Worm (Caenorhabditis elegans) whole organism, L3 larva: Measurements from ENCODE around the gene mog-5.

Source experiments
- R02D3.7 ChIP-seq: fragments of 150-350 bp; optimal IDR thresholded peaks from 2 replicates; lab custom pipeline; 2014; ENCODE audit warnings: missing biosample characterization, missing genetic modification characterization
- ZK546.5 ChIP-seq: sonication (generic microtip); optimal IDR thresholded peaks from 2 replicates; lab custom pipeline; 2017; ENCODE audit warnings: missing biosample characterization, missing genetic modification characterization
- ama-1 ChIP-seq: fragments of 150-350 bp; optimal IDR thresholded peaks from 2 replicates; lab custom pipeline; 2018
- ceh-16 ChIP-seq: sonication (generic microtip); optimal IDR thresholded peaks from 2 replicates; lab custom pipeline; 2017; ENCODE audit warnings: missing biosample characterization, missing genetic modification characterization
- ceh-28 ChIP-seq: fragments of 150-350 bp; optimal IDR thresholded peaks from 2 replicates; lab custom pipeline; 2014; ENCODE audit warnings: missing biosample characterization, missing genetic modification reagents, missing genetic modification characterization
- ceh-82 ChIP-seq: fragments of 150-350 bp; optimal IDR thresholded peaks from 2 replicates; lab custom pipeline; 2014; ENCODE audit warnings: missing biosample characterization, missing genetic modification characterization
- ceh-9 ChIP-seq: sonication (generic microtip); optimal IDR thresholded peaks from 2 replicates; lab custom pipeline; 2018; ENCODE audit warnings: missing biosample characterization, missing genetic modification characterization
- daf-12 ChIP-seq: fragments of 150-350 bp; optimal IDR thresholded peaks from 2 replicates; lab custom pipeline; 2014; ENCODE audit warnings: missing biosample characterization, missing genetic modification reagents, missing genetic modification characterization
- egl-27 ChIP-seq: sonication (generic microtip); optimal IDR thresholded peaks from 4 replicates; lab custom pipeline; 2017; ENCODE audit warnings: missing biosample characterization, missing genetic modification reagents, missing genetic modification characterization
- egl-5 ChIP-seq: fragments of 150-350 bp; optimal IDR thresholded peaks from 2 replicates; lab custom pipeline; 2017; ENCODE audit warnings: missing biosample characterization, missing genetic modification reagents, missing genetic modification characterization, inconsistent platforms
- elt-1 ChIP-seq: fragments of 150-350 bp; optimal IDR thresholded peaks from 2 replicates; lab custom pipeline; 2014; ENCODE audit warnings: missing biosample characterization, missing genetic modification characterization
- elt-2 ChIP-seq: sonication (generic microtip); optimal IDR thresholded peaks from 2 replicates; lab custom pipeline; 2016; ENCODE audit warnings: missing genetic modification reagents, mild to moderate bottlenecking, missing genetic modification characterization, missing compliant biosample characterization
- elt-3 ChIP-seq, 3 experiments: fragments of 150-350 bp in 1 of 3; sonication (generic microtip) in 2 of 3; optimal IDR thresholded peaks; 2 replicates in 2 of 3; 4 replicates in 1 of 3; lab custom pipeline; 2014 to 2017; ENCODE audit warnings: missing biosample characterization in 3 of 3, missing genetic modification characterization in 3 of 3
- fkh-10 ChIP-seq: sonication (generic microtip); optimal IDR thresholded peaks from 2 replicates; lab custom pipeline; 2017; ENCODE audit warnings: missing biosample characterization, missing genetic modification reagents, missing genetic modification characterization
- fkh-2 ChIP-seq: fragments of 150-350 bp; optimal IDR thresholded peaks from 2 replicates; lab custom pipeline; 2014; ENCODE audit warnings: missing biosample characterization, missing genetic modification reagents, missing genetic modification characterization
- fos-1 ChIP-seq: fragments of 150-350 bp; optimal IDR thresholded peaks from 2 replicates; lab custom pipeline; 2014; ENCODE audit warnings: missing biosample characterization, missing genetic modification characterization
- hmg-11 ChIP-seq: sonication (generic microtip); optimal IDR thresholded peaks from 2 replicates; lab custom pipeline; 2016; ENCODE audit warnings: missing genetic modification characterization, missing compliant biosample characterization
- jun-1 ChIP-seq: fragments of 150-350 bp; optimal IDR thresholded peaks from 2 replicates; lab custom pipeline; 2014; ENCODE audit warnings: missing biosample characterization, missing genetic modification reagents, missing genetic modification characterization
- lin-15B ChIP-seq: fragments of 150-350 bp; optimal IDR thresholded peaks from 2 replicates; lab custom pipeline; 2014; ENCODE audit warnings: missing biosample characterization, missing genetic modification characterization
- lin-39 ChIP-seq: fragments of 150-350 bp; optimal IDR thresholded peaks from 2 replicates; lab custom pipeline; 2018; ENCODE audit warnings: missing biosample characterization, missing genetic modification reagents, missing genetic modification characterization
- lsy-12 ChIP-seq: sonication (generic microtip); optimal IDR thresholded peaks from 2 replicates; lab custom pipeline; 2016; ENCODE audit warnings: mild to moderate bottlenecking, missing genetic modification characterization, missing compliant biosample characterization
- mdl-1 ChIP-seq: fragments of 150-350 bp; optimal IDR thresholded peaks from 2 replicates; lab custom pipeline; 2014; ENCODE audit warnings: missing biosample characterization, missing genetic modification characterization
- mml-1 ChIP-seq: fragments of 150-350 bp; sonication (generic microtip); optimal IDR thresholded peaks from 3 replicates; lab custom pipeline; 2014; ENCODE audit warnings: missing biosample characterization, missing genetic modification characterization
- nfya-1 ChIP-seq: sonication (generic microtip); optimal IDR thresholded peaks from 2 replicates; lab custom pipeline; 2017; ENCODE audit warnings: missing genetic modification characterization, mild to moderate bottlenecking, missing compliant biosample characterization, antibody characterized with exemption, moderate library complexity; ENCODE audit not compliant: insufficient read depth
- nhr-11 ChIP-seq: fragments of 150-350 bp; optimal IDR thresholded peaks from 2 replicates; lab custom pipeline; 2014; ENCODE audit warnings: missing biosample characterization, missing genetic modification characterization
- nhr-12 ChIP-seq: fragments of 150-350 bp; optimal IDR thresholded peaks from 2 replicates; lab custom pipeline; 2014; ENCODE audit warnings: missing biosample characterization, missing genetic modification characterization
- nhr-23 ChIP-seq: fragments of 150-350 bp; optimal IDR thresholded peaks from 2 replicates; lab custom pipeline; 2014; ENCODE audit warnings: missing biosample characterization, missing genetic modification reagents, missing genetic modification characterization
- nhr-25 ChIP-seq: sonication (generic microtip); optimal IDR thresholded peaks from 2 replicates; lab custom pipeline; 2017; ENCODE audit warnings: missing biosample characterization, missing genetic modification characterization
- nhr-28 ChIP-seq: fragments of 150-350 bp; optimal IDR thresholded peaks from 2 replicates; lab custom pipeline; 2014; ENCODE audit warnings: missing biosample characterization, missing genetic modification characterization
- nhr-43 ChIP-seq: sonication (generic microtip); optimal IDR thresholded peaks from 2 replicates; lab custom pipeline; 2016; ENCODE audit warnings: mild to moderate bottlenecking, missing genetic modification characterization, missing compliant biosample characterization; ENCODE audit not compliant: poor library complexity, severe bottlenecking
- nhr-67 ChIP-seq: fragments of 150-350 bp; optimal IDR thresholded peaks from 2 replicates; lab custom pipeline; 2014; ENCODE audit warnings: missing biosample characterization, missing genetic modification characterization
- pha-4 ChIP-seq: fragments of 150-350 bp; optimal IDR thresholded peaks from 2 replicates; lab custom pipeline; 2014; ENCODE audit warnings: missing biosample characterization, missing genetic modification reagents, missing genetic modification characterization
- pqm-1 ChIP-seq: fragments of 150-350 bp; optimal IDR thresholded peaks from 2 replicates; lab custom pipeline; 2017; ENCODE audit warnings: missing biosample characterization, missing genetic modification characterization, inconsistent platforms
- sea-2 ChIP-seq: fragments of 150-350 bp; sonication (generic microtip); optimal IDR thresholded peaks from 4 replicates; lab custom pipeline; 2014; ENCODE audit warnings: missing biosample characterization, missing genetic modification reagents, missing genetic modification characterization
- skn-1 ChIP-seq: fragments of 150-350 bp; optimal IDR thresholded peaks from 2 replicates; lab custom pipeline; 2014; ENCODE audit warnings: missing biosample characterization, missing genetic modification characterization
- snpc-4 ChIP-seq: fragments of 150-350 bp; optimal IDR thresholded peaks from 2 replicates; lab custom pipeline; 2014; ENCODE audit warnings: missing biosample characterization, missing genetic modification characterization
- tbx-2 ChIP-seq: sonication (generic microtip); optimal IDR thresholded peaks from 2 replicates; lab custom pipeline; 2016; ENCODE audit warnings: mild to moderate bottlenecking, missing genetic modification characterization, missing compliant biosample characterization
- unc-39 ChIP-seq: sonication (generic microtip); optimal IDR thresholded peaks from 4 replicates; lab custom pipeline; 2017; ENCODE audit warnings: missing biosample characterization, missing genetic modification characterization
- unc-62 ChIP-seq: fragments of 150-350 bp; sonication (generic microtip); optimal IDR thresholded peaks from 4 replicates; lab custom pipeline; 2014; ENCODE audit warnings: missing biosample characterization, missing genetic modification reagents, missing genetic modification characterization
- zag-1 ChIP-seq: fragments of 150-350 bp; optimal IDR thresholded peaks from 2 replicates; lab custom pipeline; 2014; ENCODE audit warnings: missing biosample characterization, missing genetic modification characterization
- ztf-11 ChIP-seq: fragments of 150-350 bp; optimal IDR thresholded peaks from 2 replicates; lab custom pipeline; 2014; ENCODE audit warnings: missing biosample characterization, missing genetic modification characterization
- ztf-4 ChIP-seq: fragments of 150-350 bp; optimal IDR thresholded peaks from 2 replicates; lab custom pipeline; 2014; ENCODE audit warnings: missing biosample characterization, missing genetic modification characterization

The mog-5 gene

ce11 chrII:5374967-5375366, 24.4 kb upstream of the mog-5 start, which contains the start of gene algn-2:
algn-2 (plus strand) TSS chrII:5375267.
- TF ChIP-seq elt-1 (no peak), elt-2 (tag; lab: Kevin White, UChicago) (peak; percentile 16)

ce11 chrII:5377467-5378238, 21.7 kb upstream of the mog-5 start, which contains the start of gene prdx-2:
prdx-2 (plus strand) TSS chrII:5378195.
- TF ChIP-seq nhr-11 (tag; lab: Kevin White, UChicago) (no peak), snpc-4 (tag; lab: Kevin White, UChicago) (peak; percentile 15), pha-4 (peak; percentile 63)

ce11 chrII:5378239-5378521, 21.2 kb upstream of the mog-5 start:
- TF ChIP-seq nfya-1 (no peak), elt-1 (no peak), skn-1 (tag; lab: Kevin White, UChicago) (peak; percentile 82), nhr-23 (tag; lab: Kevin White, UChicago) (peak; percentile 9), nhr-25 (peak; percentile 68), nhr-67 (tag; lab: Kevin White, UChicago) (no peak), fkh-10 (no peak), nhr-43 (tag; lab: Kevin White, UChicago) (peak; percentile 5), egl-27 (tag; lab: Kevin White, UChicago) (no peak)

ce11 chrII:5379614-5380077, 19.7 kb upstream of the mog-5 start, which contains the start of gene pkc-3:
pkc-3 (plus strand) TSS chrII:5380027.
- TF ChIP-seq ceh-82 (tag; lab: Kevin White, UChicago) = no peak
- TF ChIP-seq ztf-4 = peak; percentile 26
- TF ChIP-seq egl-5 = no peak
- no peak for TF ChIP-seq elt-1
- TF ChIP-seq ZK546.5 (tag; lab: Kevin White, UChicago) = no peak
- TF ChIP-seq lin-39 (tag; lab: Kevin White, UChicago) = no peak
- TF ChIP-seq nfya-1 = peak; percentile 53
- no peak for TF ChIP-seq nhr-11 (tag; lab: Kevin White, UChicago)
- no peak for TF ChIP-seq nhr-12 (tag; lab: Kevin White, UChicago)
- TF ChIP-seq snpc-4 (tag; lab: Kevin White, UChicago) = peak; percentile 18
- TF ChIP-seq fkh-2 (tag; lab: Kevin White, UChicago) = no peak
- no peak for TF ChIP-seq sea-2 (GFP tag; lab: Kevin White, UChicago)
- TF ChIP-seq unc-39 (tag; lab: Kevin White, UChicago) = no peak
- TF ChIP-seq mdl-1 (tag; lab: Kevin White, UChicago) = no peak
- TF ChIP-seq egl-27 (tag; lab: Kevin White, UChicago) = no peak
- peak; percentile 77 for TF ChIP-seq jun-1 (tag; lab: Kevin White, UChicago)
- TF ChIP-seq zag-1 (tag; lab: Kevin White, UChicago) = no peak
- peak; percentile 51 for TF ChIP-seq nhr-43 (tag; lab: Kevin White, UChicago)
- no peak for TF ChIP-seq nhr-67 (tag; lab: Kevin White, UChicago)
- no peak for TF ChIP-seq mml-1 (tag; lab: Kevin White, UChicago)
- TF ChIP-seq pqm-1 = peak; percentile 50
- TF ChIP-seq lin-15B (tag; lab: Kevin White, UChicago) = peak; percentile 75
- TF ChIP-seq ztf-11 = no peak
- no peak for TF ChIP-seq unc-62 (GFP tag; lab: Kevin White, UChicago)
- TF ChIP-seq hmg-11 (tag; lab: Kevin White, UChicago) = peak; percentile 81
- peak in 2 of 3 experiments; percentile 17 to 30 for TF ChIP-seq elt-3 (tag; optimal IDR thresholded peaks at IDR 0.05; lab: Kevin White, UChicago)
- TF ChIP-seq fos-1 (tag; lab: Kevin White, UChicago) = peak; percentile 80
- TF ChIP-seq fkh-10 = no peak
- no peak for TF ChIP-seq daf-12 (tag; lab: Kevin White, UChicago)
- TF ChIP-seq nhr-23 (tag; lab: Kevin White, UChicago) = peak; percentile 89
- peak; percentile 37 for TF ChIP-seq ceh-28 (tag; lab: Kevin White, UChicago)
- TF ChIP-seq pha-4 = peak; percentile 94
- TF ChIP-seq nhr-28 = no peak
- TF ChIP-seq ama-1 (lab: Kevin White, UChicago) = peak; percentile 96
- TF ChIP-seq R02D3.7 (tag; lab: Kevin White, UChicago) = peak; percentile 7
- TF ChIP-seq tbx-2 = peak; percentile 45
- TF ChIP-seq skn-1 (tag; lab: Kevin White, UChicago) = no peak
- peak; percentile 98 for TF ChIP-seq nhr-25
- peak; percentile 85 for TF ChIP-seq elt-2 (tag; lab: Kevin White, UChicago)
- TF ChIP-seq lsy-12 (tag; lab: Kevin White, UChicago) = no peak
- TF ChIP-seq ceh-9 (tag; lab: Kevin White, UChicago) = no peak
- TF ChIP-seq ceh-16 (tag; lab: Kevin White, UChicago) = no peak
